Worm (Caenorhabditis elegans) whole organism, L1 larva: ENCODE results near the gene F57A8.1.

Source experiments
- elt-2 ChIP-seq: sonication (generic microtip); optimal IDR thresholded peaks from 2 replicates; lab custom pipeline; 2016; ENCODE audit warnings: missing genetic modification characterization, mild to moderate bottlenecking, inconsistent platforms, missing compliant biosample characterization, missing genetic modification reagents
- nhr-85 ChIP-seq: sonication (generic microtip); peaks from one replicate; lab custom pipeline; 2016; ENCODE audit warnings: missing genetic modification characterization, inconsistent platforms, missing compliant biosample characterization
- tbx-2 ChIP-seq: sonication (generic microtip); optimal IDR thresholded peaks from 2 replicates; lab custom pipeline; 2016; ENCODE audit warnings: missing genetic modification characterization, missing compliant biosample characterization
- unc-62 ChIP-seq: fragments of 150-350 bp; optimal IDR thresholded peaks from 2 replicates; lab custom pipeline; 2014; ENCODE audit warnings: missing biosample characterization, missing genetic modification reagents, missing genetic modification characterization

- TF ChIP-seq nhr-85 (tag; lab: Kevin White, UChicago) (no peak), elt-2 (tag; lab: Kevin White, UChicago) (no peak), tbx-2 (tag; lab: Kevin White, UChicago) (no peak), unc-62 (GFP tag; lab: Kevin White, UChicago) (no peak)
Measured at ce11 chrV:10037040-10037439, at the start of gene F57A8.1.
